Worm (Caenorhabditis elegans) whole organism, L1 larva: ENCODE data around the gene F40H3.2.

Experiments
- C34B4.2 ChIP-seq: sonication (generic microtip); optimal IDR thresholded peaks from 2 replicates; lab custom pipeline; 2017; ENCODE audit warnings: mild to moderate bottlenecking, missing genetic modification characterization, missing compliant biosample characterization
- alr-1 ChIP-seq: fragments of 200-800 bp; sonication (Bioruptor generic); optimal IDR thresholded peaks from 2 replicates; lab custom pipeline; 2018; ENCODE audit warnings: borderline replicate concordance, mild to moderate bottlenecking, missing genetic modification characterization, missing compliant biosample characterization
- blmp-1 ChIP-seq: fragments of 150-350 bp; optimal IDR thresholded peaks from 2 replicates; lab custom pipeline; 2014; ENCODE audit warnings: missing biosample characterization, missing genetic modification characterization
- ceh-82 ChIP-seq, 3 experiments: fragments of 150-350 bp in 1 of 3; sonication (generic microtip) in 2 of 3; optimal IDR thresholded peaks; 2 replicates each; lab custom pipeline; 2014 to 2017; ENCODE audit warnings: missing biosample characterization in 3 of 3, missing genetic modification characterization in 3 of 3
- ces-1 ChIP-seq: fragments of 150-350 bp; optimal IDR thresholded peaks from 2 replicates; lab custom pipeline; 2014; ENCODE audit warnings: missing biosample characterization, missing genetic modification reagents, missing genetic modification characterization
- elt-3 ChIP-seq, 6 experiments: fragments of 150-350 bp in 1 of 6; sonication (generic microtip); optimal IDR thresholded peaks; 2 replicates each; lab custom pipeline; 2017 to 2018; ENCODE audit warnings: missing biosample characterization in 6 of 6, missing genetic modification characterization in 6 of 6, inconsistent platforms in 1 of 6
- nhr-237 ChIP-seq: fragments of 150-350 bp; optimal IDR thresholded peaks from 2 replicates; lab custom pipeline; 2014; ENCODE audit warnings: missing biosample characterization, missing genetic modification characterization
- nhr-76 ChIP-seq: sonication (generic microtip); optimal IDR thresholded peaks from 2 replicates; lab custom pipeline; 2017; ENCODE audit warnings: missing biosample characterization, missing genetic modification characterization
- nhr-77 ChIP-seq: fragments of 150-350 bp; optimal IDR thresholded peaks from 2 replicates; lab custom pipeline; 2014; ENCODE audit warnings: missing biosample characterization, missing genetic modification characterization
- skn-1 ChIP-seq: fragments of 150-350 bp; optimal IDR thresholded peaks from 2 replicates; lab custom pipeline; 2014; ENCODE audit warnings: missing biosample characterization, missing genetic modification characterization
- snpc-4 ChIP-seq: fragments of 150-350 bp; optimal IDR thresholded peaks from 2 replicates; lab custom pipeline; 2014; ENCODE audit warnings: missing biosample characterization, missing genetic modification characterization
- unc-130 ChIP-seq: fragments of 150-350 bp; optimal IDR thresholded peaks from 2 replicates; lab custom pipeline; 2017; ENCODE audit warnings: missing biosample characterization, missing genetic modification characterization, inconsistent platforms
- unc-62 ChIP-seq: fragments of 150-350 bp; optimal IDR thresholded peaks from 2 replicates; lab custom pipeline; 2014; ENCODE audit warnings: missing biosample characterization, missing genetic modification reagents, missing genetic modification characterization
- xbp-1 ChIP-seq: sonication (generic microtip); optimal IDR thresholded peaks from 2 replicates; lab custom pipeline; 2016; ENCODE audit warnings: missing genetic modification characterization, missing compliant biosample characterization

DNA sequence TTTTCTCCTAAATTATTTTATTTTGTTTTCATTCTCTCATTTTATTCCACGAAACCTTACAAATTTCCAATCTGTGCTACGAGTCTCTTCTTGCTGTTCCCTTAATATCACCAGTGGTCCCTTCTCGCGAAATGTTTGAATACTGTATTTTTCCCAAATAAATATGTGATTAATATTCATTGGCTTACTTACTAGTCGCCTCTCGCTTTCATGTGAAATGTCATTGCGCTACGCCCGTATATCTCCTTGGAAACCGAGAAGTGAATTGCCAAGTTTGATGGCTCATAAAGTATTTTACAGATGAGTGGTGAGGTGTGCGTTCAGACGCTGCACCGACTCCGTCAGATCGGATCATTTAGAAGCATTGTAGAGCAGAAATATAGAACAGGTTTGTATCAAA, 48.2 kb upstream of the F40H3.2 start, which contains the start of gene rars-2:
- no peak for TF ChIP-seq snpc-4 (tag; lab: Kevin White, UChicago)
- TF ChIP-seq skn-1 (tag; lab: Kevin White, UChicago), result no peak
- TF ChIP-seq nhr-77 (tag; lab: Kevin White, UChicago), result no peak
- no peak for TF ChIP-seq nhr-237 (tag; lab: Kevin White, UChicago)
- no peak for TF ChIP-seq unc-130
- no peak for TF ChIP-seq unc-62 (GFP tag; lab: Kevin White, UChicago)
- no peak for TF ChIP-seq C34B4.2
- TF ChIP-seq alr-1, result no peak
- TF ChIP-seq blmp-1 (tag; lab: Kevin White, UChicago), result no peak
- TF ChIP-seq ceh-82 (tag; optimal IDR thresholded peaks at IDR 0.05; lab: Kevin White, UChicago), result no peak
- no peak for TF ChIP-seq nhr-76 (tag; lab: Kevin White, UChicago)
- TF ChIP-seq ces-1 (GFP tag; lab: Kevin White, UChicago), result no peak
- no peak for TF ChIP-seq xbp-1 (tag; lab: Kevin White, UChicago)
- TF ChIP-seq elt-3 (tag; optimal IDR thresholded peaks at IDR 0.05; lab: Kevin White, UChicago), result no peak
